Fruit fly (Drosophila melanogaster) whole organism, prepupa: ENCODE data around the gene TwdlG.
A peak's percentile ranks its signal among the peaks of the same experiment; 100 is the strongest.

Experiments used
- Blimp-1 ChIP-seq: fragments of 200-800 bp; sonication (Bioruptor generic); optimal IDR thresholded peaks from 3 replicates; lab custom pipeline; 2017; ENCODE audit warnings: missing biosample characterization, missing genetic modification characterization, mild to moderate bottlenecking, moderate library complexity, missing genetic modification reagents
- CG10631 ChIP-seq: fragments of 200-800 bp; sonication (Bioruptor generic); optimal IDR thresholded peaks from 2 replicates; lab custom pipeline; 2016; ENCODE audit warnings: missing biosample characterization, missing genetic modification characterization
- CG10669 ChIP-seq: fragments of 200-800 bp; sonication (Bioruptor generic); optimal IDR thresholded peaks from 3 replicates; lab custom pipeline; 2018; ENCODE audit warnings: missing biosample characterization, mild to moderate bottlenecking, missing genetic modification characterization, moderate library complexity
- CG11294 ChIP-seq: fragments of 200-800 bp; sonication (Bioruptor generic); IDR thresholded peaks from 2 replicates; pipeline ENCODE4 v1.3.6; 2022; ENCODE audit warnings: missing biosample characterization, missing genetic modification characterization
- CG11762 ChIP-seq: fragments of 200-800 bp; sonication (Bioruptor generic); optimal IDR thresholded peaks from 3 replicates; lab custom pipeline; 2016; ENCODE audit warnings: missing biosample characterization, missing genetic modification characterization; ENCODE audit not compliant: insufficient read depth
- CG11902 ChIP-seq: fragments of 200-800 bp; sonication (Bioruptor generic); optimal IDR thresholded peaks from 3 replicates; lab custom pipeline; 2016; ENCODE audit warnings: missing biosample characterization, missing genetic modification characterization
- CG15336 ChIP-seq: fragments of 200-800 bp; sonication (Bioruptor generic); IDR thresholded peaks from 2 replicates; pipeline ENCODE4 v1.3.6; 2022; ENCODE audit warnings: missing biosample characterization, missing genetic modification characterization
- CG16779 ChIP-seq: fragments of 200-800 bp; sonication (Bioruptor generic); optimal IDR thresholded peaks from 3 replicates; lab custom pipeline; 2017; ENCODE audit warnings: missing biosample characterization, mild to moderate bottlenecking, missing genetic modification characterization
- CG3032 ChIP-seq: fragments of 200-800 bp; optimal IDR thresholded peaks from 2 replicates; lab custom pipeline; 2019; ENCODE audit warnings: missing biosample characterization, mild to moderate bottlenecking, missing genetic modification characterization, moderate library complexity
- CG31627 ChIP-seq: fragments of 200-800 bp; sonication (Bioruptor generic); optimal IDR thresholded peaks from 3 replicates; lab custom pipeline; 2016; ENCODE audit warnings: missing biosample characterization, missing genetic modification characterization
- CG32006 ChIP-seq: fragments of 200-800 bp; sonication (Bioruptor generic); optimal IDR thresholded peaks from 3 replicates; lab custom pipeline; 2017; ENCODE audit warnings: missing biosample characterization, mild to moderate bottlenecking, missing genetic modification characterization
- CG34406 ChIP-seq: fragments of 200-800 bp; sonication (Bioruptor generic); optimal IDR thresholded peaks from 3 replicates; lab custom pipeline; 2016; ENCODE audit warnings: missing biosample characterization, missing genetic modification characterization
- CG3919 ChIP-seq: fragments of 200-800 bp; sonication (Bioruptor generic); optimal IDR thresholded peaks from 3 replicates; lab custom pipeline; 2016; ENCODE audit warnings: missing biosample characterization, missing genetic modification characterization
- CG4318 ChIP-seq: fragments of 200-800 bp; sonication (Bioruptor generic); optimal IDR thresholded peaks from 3 replicates; lab custom pipeline; 2017; ENCODE audit warnings: missing biosample characterization, mild to moderate bottlenecking, missing genetic modification characterization
- CG6163 ChIP-seq: fragments of 200-800 bp; sonication (Bioruptor generic); IDR thresholded peaks from 3 replicates; pipeline ENCODE4 v1.3.6; 2022; ENCODE audit warnings: missing biosample characterization, missing genetic modification characterization
- CG6276 ChIP-seq: fragments of 200-800 bp; sonication (Bioruptor generic); optimal IDR thresholded peaks from 2 replicates; lab custom pipeline; 2017; ENCODE audit warnings: missing biosample characterization, mild to moderate bottlenecking, missing genetic modification characterization
- CG6792 ChIP-seq: fragments of 200-800 bp; sonication (Bioruptor generic); optimal IDR thresholded peaks from 3 replicates; lab custom pipeline; 2016; ENCODE audit warnings: missing biosample characterization, missing genetic modification characterization
- CG6808 ChIP-seq: fragments of 200-800 bp; sonication (Bioruptor generic); optimal IDR thresholded peaks from 3 replicates; lab custom pipeline; 2017; ENCODE audit warnings: missing biosample characterization, missing genetic modification characterization, mild to moderate bottlenecking, moderate library complexity, missing genetic modification reagents
- CG7368 ChIP-seq: fragments of 200-800 bp; sonication (Bioruptor generic); optimal IDR thresholded peaks from 3 replicates; lab custom pipeline; 2016; ENCODE audit warnings: missing biosample characterization, missing genetic modification characterization
- CG8119 ChIP-seq: fragments of 200-800 bp; sonication (Bioruptor generic); IDR thresholded peaks from 3 replicates; pipeline ENCODE4 v1.3.6; 2022; ENCODE audit warnings: missing biosample characterization, missing genetic modification characterization
- CG8319 ChIP-seq: fragments of 200-800 bp; sonication (Bioruptor generic); optimal IDR thresholded peaks from 3 replicates; lab custom pipeline; 2016; ENCODE audit warnings: missing biosample characterization, missing genetic modification characterization
- CG8632 ChIP-seq: fragments of 200-800 bp; sonication (Bioruptor generic); optimal IDR thresholded peaks from 3 replicates; lab custom pipeline; 2016; ENCODE audit warnings: missing biosample characterization, missing genetic modification characterization
- CG9139 ChIP-seq: fragments of 200-800 bp; sonication (Bioruptor generic); optimal IDR thresholded peaks from 3 replicates; lab custom pipeline; 2017; ENCODE audit warnings: missing biosample characterization, mild to moderate bottlenecking, missing genetic modification characterization
- Eip75B ChIP-seq: fragments of 200-800 bp; sonication (Bioruptor generic); optimal IDR thresholded peaks from 3 replicates; lab custom pipeline; 2016; ENCODE audit warnings: missing biosample characterization, missing genetic modification characterization
- Eip93F ChIP-seq: fragments of 200-800 bp; sonication (Bioruptor generic); optimal IDR thresholded peaks from 2 replicates; lab custom pipeline; 2016; ENCODE audit warnings: missing biosample characterization, mild to moderate bottlenecking, missing genetic modification characterization
- Ets21C ChIP-seq: fragments of 200-800 bp; sonication (Bioruptor generic); optimal IDR thresholded peaks from 3 replicates; lab custom pipeline; 2016; ENCODE audit warnings: missing biosample characterization, missing genetic modification characterization
- Hr38 ChIP-seq: sonication (Bioruptor generic); optimal IDR thresholded peaks from 2 replicates; lab custom pipeline; 2016; ENCODE audit warnings: missing biosample characterization, missing genetic modification characterization
- Hr39 ChIP-seq: fragments of 200-800 bp; sonication (Bioruptor generic); optimal IDR thresholded peaks from 2 replicates; lab custom pipeline; 2016; ENCODE audit warnings: missing biosample characterization, missing genetic modification characterization
- Hr4 ChIP-seq: fragments of 200-800 bp; sonication (Bioruptor generic); optimal IDR thresholded peaks from 3 replicates; lab custom pipeline; 2016; ENCODE audit warnings: missing biosample characterization, missing genetic modification characterization
- Lpt ChIP-seq: fragments of 200-800 bp; sonication (Bioruptor generic); optimal IDR thresholded peaks from 3 replicates; lab custom pipeline; 2016; ENCODE audit warnings: missing biosample characterization, missing genetic modification characterization
- Met ChIP-seq: fragments of 200-800 bp; sonication (Bioruptor generic); optimal IDR thresholded peaks from 3 replicates; lab custom pipeline; 2016; ENCODE audit warnings: missing biosample characterization, missing genetic modification characterization
- OdsH ChIP-seq: fragments of 200-800 bp; sonication (Bioruptor generic); optimal IDR thresholded peaks from 3 replicates; lab custom pipeline; 2016; ENCODE audit warnings: missing biosample characterization, missing genetic modification characterization
- Sox102F ChIP-seq: fragments of 200-800 bp; sonication (Bioruptor generic); optimal IDR thresholded peaks from 2 replicates; lab custom pipeline; 2016; ENCODE audit warnings: missing biosample characterization, mild to moderate bottlenecking, missing genetic modification characterization
- Sox14 ChIP-seq: fragments of 200-800 bp; sonication (Bioruptor generic); optimal IDR thresholded peaks from 3 replicates; lab custom pipeline; 2016; ENCODE audit warnings: missing biosample characterization, missing genetic modification characterization
- Sox15 ChIP-seq: fragments of 200-800 bp; sonication (Bioruptor generic); optimal IDR thresholded peaks from 3 replicates; lab custom pipeline; 2016; ENCODE audit warnings: missing biosample characterization, missing genetic modification characterization
- acj6 ChIP-seq: fragments of 200-800 bp; sonication (Bioruptor generic); optimal IDR thresholded peaks from 3 replicates; lab custom pipeline; 2016; ENCODE audit warnings: missing biosample characterization, missing genetic modification characterization
- cyc ChIP-seq: fragments of 200-800 bp; sonication (Bioruptor generic); optimal IDR thresholded peaks from 3 replicates; lab custom pipeline; 2016; ENCODE audit warnings: missing biosample characterization, missing genetic modification characterization
- dac ChIP-seq: fragments of 200-800 bp; sonication (Bioruptor generic); optimal IDR thresholded peaks from 2 replicates; lab custom pipeline; 2017; ENCODE audit warnings: missing biosample characterization, mild to moderate bottlenecking, missing genetic modification characterization
- dsx ChIP-seq: fragments of 200-800 bp; optimal IDR thresholded peaks from 3 replicates; lab custom pipeline; 2019; ENCODE audit warnings: missing biosample characterization, mild to moderate bottlenecking, missing genetic modification characterization, moderate library complexity; ENCODE audit not compliant: poor library complexity, severe bottlenecking
- eg ChIP-seq: fragments of 200-800 bp; sonication (Bioruptor generic); IDR thresholded peaks from 3 replicates; pipeline ENCODE4 v1.3.6; 2022; ENCODE audit warnings: missing biosample characterization, missing genetic modification characterization
- esn ChIP-seq: fragments of 200-800 bp; sonication (Bioruptor generic); optimal IDR thresholded peaks from 2 replicates; lab custom pipeline; 2016; ENCODE audit warnings: missing biosample characterization, mild to moderate bottlenecking, missing genetic modification characterization, moderate library complexity
- fd59A ChIP-seq: fragments of 200-800 bp; sonication (Bioruptor generic); optimal IDR thresholded peaks from 2 replicates; lab custom pipeline; 2017; ENCODE audit warnings: missing biosample characterization, mild to moderate bottlenecking, missing genetic modification characterization, missing genetic modification reagents
- fd85E ChIP-seq: fragments of 200-800 bp; sonication (Bioruptor generic); optimal IDR thresholded peaks from 3 replicates; lab custom pipeline; 2016; ENCODE audit warnings: missing biosample characterization, missing genetic modification characterization
- lz ChIP-seq: fragments of 200-800 bp; sonication (Bioruptor generic); optimal IDR thresholded peaks from 3 replicates; lab custom pipeline; 2016; ENCODE audit warnings: missing biosample characterization, missing genetic modification characterization
- net ChIP-seq: fragments of 200-800 bp; sonication (Bioruptor generic); optimal IDR thresholded peaks from 3 replicates; lab custom pipeline; 2016; ENCODE audit warnings: missing biosample characterization, missing genetic modification characterization
- pdm3 ChIP-seq: fragments of 200-800 bp; sonication (Bioruptor generic); optimal IDR thresholded peaks from 3 replicates; lab custom pipeline; 2016; ENCODE audit warnings: missing biosample characterization, missing genetic modification characterization
- salr ChIP-seq, 2 experiments: fragments of 200-800 bp; sonication (Bioruptor generic); optimal IDR thresholded peaks; 3 replicates each; lab custom pipeline; 2016 to 2018; ENCODE audit warnings: missing biosample characterization in 2 of 2, missing genetic modification characterization in 2 of 2, mild to moderate bottlenecking in 1 of 2
- spab ChIP-seq: fragments of 200-800 bp; sonication (Bioruptor generic); optimal IDR thresholded peaks from 2 replicates; lab custom pipeline; 2017; ENCODE audit warnings: missing biosample characterization, mild to moderate bottlenecking, missing genetic modification characterization, missing genetic modification reagents
- ss ChIP-seq, 2 experiments: fragments of 200-800 bp; sonication (Bioruptor generic); optimal IDR thresholded peaks; 2 replicates in 1 of 2; 3 replicates in 1 of 2; lab custom pipeline; 2017 to 2018; ENCODE audit warnings: mild to moderate bottlenecking in 2 of 2, missing biosample characterization in 2 of 2, missing genetic modification characterization in 2 of 2, moderate library complexity in 1 of 2
- svp ChIP-seq: fragments of 200-800 bp; sonication (Bioruptor generic); peaks from one replicate; lab custom pipeline; 2016; ENCODE audit warnings: missing biosample characterization, missing genetic modification characterization
- topi ChIP-seq: fragments of 200-800 bp; sonication (Bioruptor generic); optimal IDR thresholded peaks from 3 replicates; lab custom pipeline; 2016; ENCODE audit warnings: missing biosample characterization, missing genetic modification characterization

TwdlG gene

DNA sequence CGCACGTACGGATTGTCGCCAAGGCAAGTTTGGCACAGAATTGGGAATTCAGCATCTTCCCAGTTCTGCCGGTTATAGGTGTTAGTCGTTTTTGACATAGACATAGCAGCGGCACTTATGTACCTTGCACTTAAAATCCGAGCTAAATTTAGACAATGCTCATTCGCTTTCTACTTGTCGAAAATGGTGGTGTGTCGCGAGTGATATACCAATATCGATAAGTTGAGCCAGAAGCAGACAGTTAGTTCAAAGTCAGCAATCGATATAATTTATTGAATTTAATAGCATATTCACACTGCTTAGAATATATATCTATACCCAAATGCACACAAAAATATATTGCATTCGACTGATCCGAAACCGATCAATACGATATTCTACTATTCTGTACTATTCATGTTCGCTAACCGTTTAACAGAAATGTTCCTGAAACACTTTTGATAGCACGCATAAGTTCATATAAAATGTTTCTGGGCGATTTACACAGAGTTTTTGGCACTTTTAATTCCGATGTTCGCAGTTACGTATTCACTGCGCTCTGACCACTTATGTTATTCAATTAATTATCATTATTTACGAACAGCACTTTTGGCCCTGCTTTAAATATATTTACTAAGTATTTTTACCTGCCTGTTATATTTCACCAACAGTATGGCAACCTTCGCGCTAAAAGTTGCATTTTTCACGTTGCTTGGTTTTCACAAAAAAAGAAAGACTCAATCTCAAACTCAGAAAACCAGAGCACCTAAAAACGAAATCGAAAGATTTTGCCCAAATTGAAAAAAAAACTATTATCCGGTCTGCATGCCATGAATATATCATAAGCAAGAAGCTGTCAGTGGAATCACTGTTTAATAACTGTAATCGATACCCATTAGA, 18.8 kb downstream of the TwdlG start, which contains the start of gene CG14641:
Gene CG14641, minus strand, starts transcription at position 204 of the 879 bp plus-strand sequence.
- TF ChIP-seq CG8119 (GFP tag; lab: Robert Waterston, UW) (no peak), spab (GFP tag; lab: Kevin White, UChicago) (no peak), pdm3 (peak; percentile 19), CG3919 (GFP tag; lab: Kevin White, UChicago) (no peak), eg (no peak), CG11902 (no peak), CG10631 (GFP tag; lab: Kevin White, UChicago) (no peak), Sox14 (GFP tag; lab: Kevin White, UChicago) (peak; percentile 18), CG7368 (GFP tag; lab: Kevin White, UChicago) (no peak), Hr4 (peak; percentile 2), Ets21C (GFP tag; lab: Kevin White, UChicago) (no peak), CG32006 (GFP tag; lab: Kevin White, UChicago) (peak; percentile 50), esn (GFP tag; lab: Kevin White, UChicago) (no peak), Sox102F (no peak), Hr38 (GFP tag; lab: Kevin White, UChicago) (no peak), salr (GFP tag; optimal IDR thresholded peaks at IDR 0.05; lab: Kevin White, UChicago) (no peak), svp (GFP tag; lab: Kevin White, UChicago) (peak; percentile 48), Eip93F (no peak), dsx (no peak), fd85E (GFP tag; lab: Kevin White, UChicago) (no peak), acj6 (no peak), CG3032 (peak; percentile 15), cyc (GFP tag; lab: Kevin White, UChicago) (no peak), lz (GFP tag; lab: Kevin White, UChicago) (peak; percentile 4), CG6792 (GFP tag; lab: Kevin White, UChicago) (no peak), fd59A (peak; percentile 16), CG11294 (GFP tag; lab: Robert Waterston, UW) (no peak), CG6808 (GFP tag; lab: Kevin White, UChicago) (no peak), CG15336 (GFP tag; lab: Robert Waterston, UW) (no peak), Hr39 (peak; percentile 26), Lpt (GFP tag; lab: Kevin White, UChicago) (no peak), CG10669 (GFP tag; lab: Kevin White, UChicago) (no peak), CG34406 (GFP tag; lab: Kevin White, UChicago) (no peak), Met (no peak), CG8319 (GFP tag; lab: Kevin White, UChicago) (no peak), CG31627 (GFP tag; lab: Kevin White, UChicago) (peak; percentile 28), CG6276 (GFP tag; lab: Kevin White, UChicago) (no peak), net (no peak), Sox15 (GFP tag; lab: Kevin White, UChicago) (peak; percentile 36), CG16779 (tag; lab: Kevin White, UChicago) (no peak), CG9139 (GFP tag; lab: Kevin White, UChicago) (no peak), ss (GFP tag; optimal IDR thresholded peaks at IDR 0.05; lab: Kevin White, UChicago) (no peak), CG6163 (GFP tag; lab: Robert Waterston, UW) (no peak), CG8632 (GFP tag; lab: Kevin White, UChicago) (no peak), dac (GFP tag; lab: Kevin White, UChicago) (no peak), Eip75B (GFP tag; lab: Kevin White, UChicago) (no peak), CG11762 (GFP tag; lab: Kevin White, UChicago) (no peak), OdsH (GFP tag; lab: Kevin White, UChicago) (no peak), topi (GFP tag; lab: Kevin White, UChicago) (no peak), Blimp-1 (no peak), CG4318 (GFP tag; lab: Kevin White, UChicago) (no peak)
